Worm (Caenorhabditis elegans): ENCODE measurements around the gene ins-10.

ce11 chrV:14027384-14027783 is 6.4 kb upstream of the ins-10 start, which contains the start of gene T08G5.3:
- no peak for TF ChIP-seq hmbx-1 (tag; optimal IDR thresholded peaks at IDR 0.05)
- no peak for TF ChIP-seq aly-1 (tag; optimal IDR thresholded peaks at IDR 0.05)
- TF ChIP-seq scrt-1 (GFP tag; IDR thresholded peaks at IDR 0.05): no peak
- no peak for TF ChIP-seq ama-1 (optimal IDR thresholded peaks at IDR 0.05)
- TF ChIP-seq sea-1 (GFP tag; conservative IDR thresholded peaks at IDR 0.05): no peak
- TF ChIP-seq pes-1 (GFP tag; IDR thresholded peaks at IDR 0.05): no peak
- no peak for TF ChIP-seq ceh-13 (GFP tag; optimal IDR thresholded peaks at IDR 0.05)
- TF ChIP-seq F13C5.2 (tag; optimal IDR thresholded peaks at IDR 0.05): no peak

All from whole organism, early embryonic.